Fruit fly (Drosophila melanogaster) whole organism, embryonic: ENCODE measurements around the gene att-ORFB.

Experiments
- Ada2b ChIP-seq: fragments of 200-800 bp; sonication (Bioruptor generic); IDR thresholded peaks from 2 replicates; pipeline ENCODE4 v1.3.6; 2022; ENCODE audit warnings: missing biosample characterization, missing genetic modification characterization
- Adf1 ChIP-seq: fragments of 200-800 bp; sonication (Bioruptor generic); IDR thresholded peaks from 2 replicates; pipeline ENCODE4 v1.3.6; 2022; ENCODE audit warnings: missing biosample characterization, missing genetic modification characterization
- BEAF-32 ChIP-seq: fragments of 200-800 bp; sonication (Bioruptor generic); optimal IDR thresholded peaks from 3 replicates; lab custom pipeline; 2017; ENCODE audit warnings: missing biosample characterization, missing genetic modification characterization, mild to moderate bottlenecking, moderate library complexity, missing genetic modification reagents
- CG10267 ChIP-seq: fragments of 200-800 bp; sonication (Bioruptor generic); optimal IDR thresholded peaks from 2 replicates; lab custom pipeline; 2018; ENCODE audit warnings: missing biosample characterization, mild to moderate bottlenecking, missing genetic modification characterization, moderate library complexity
- CG10321 ChIP-seq: fragments of 200-800 bp; sonication (Bioruptor generic); IDR thresholded peaks from 2 replicates; pipeline ENCODE4 v1.3.6; 2022; ENCODE audit warnings: missing biosample characterization, missing genetic modification characterization
- CG10462 ChIP-seq: fragments of 200-800 bp; sonication (Bioruptor generic); optimal IDR thresholded peaks from 2 replicates; lab custom pipeline; 2016; ENCODE audit warnings: missing biosample characterization, missing genetic modification characterization
- CG14860 ChIP-seq: fragments of 200-800 bp; sonication (Bioruptor generic); IDR thresholded peaks from 3 replicates; pipeline ENCODE4 v1.3.6; 2022; ENCODE audit warnings: missing biosample characterization, missing genetic modification characterization; ENCODE audit not compliant: partially characterized antibody
- CG15269 ChIP-seq: fragments of 200-800 bp; sonication (Bioruptor generic); optimal IDR thresholded peaks from 2 replicates; lab custom pipeline; 2018; ENCODE audit warnings: missing biosample characterization, mild to moderate bottlenecking, missing genetic modification characterization, moderate library complexity
- CG15696 ChIP-seq: fragments of 200-800 bp; sonication (Bioruptor generic); optimal IDR thresholded peaks from 2 replicates; lab custom pipeline; 2019; ENCODE audit warnings: missing biosample characterization, mild to moderate bottlenecking, missing genetic modification characterization, moderate library complexity
- CG4707 ChIP-seq: fragments of 200-800 bp; sonication (Bioruptor generic); optimal IDR thresholded peaks from 2 replicates; lab custom pipeline; 2018; ENCODE audit warnings: missing biosample characterization, mild to moderate bottlenecking, missing genetic modification characterization, moderate library complexity
- CG6272 ChIP-seq: fragments of 200-800 bp; sonication (Bioruptor generic); IDR thresholded peaks from 2 replicates; pipeline ENCODE4 v1.3.6; 2022; ENCODE audit warnings: missing biosample characterization, missing genetic modification characterization
- CG7556 ChIP-seq: fragments of 200-800 bp; sonication (Bioruptor generic); optimal IDR thresholded peaks from 2 replicates; lab custom pipeline; 2017; ENCODE audit warnings: missing biosample characterization, mild to moderate bottlenecking, missing genetic modification characterization
- CG7839 ChIP-seq: fragments of 200-800 bp; sonication (Bioruptor generic); optimal IDR thresholded peaks from 3 replicates; lab custom pipeline; 2018; ENCODE audit warnings: missing biosample characterization, mild to moderate bottlenecking, missing genetic modification characterization, moderate library complexity
- CG7963 ChIP-seq: fragments of 200-800 bp; sonication (Bioruptor generic); IDR thresholded peaks from 3 replicates; pipeline ENCODE4 v1.3.6; 2022; ENCODE audit warnings: missing biosample characterization, missing genetic modification characterization; ENCODE audit not compliant: partially characterized antibody
- CG8765 ChIP-seq: fragments of 200-800 bp; sonication (Bioruptor generic); IDR thresholded peaks from 2 replicates; pipeline ENCODE4 v1.3.6; 2022; ENCODE audit warnings: missing biosample characterization, missing genetic modification characterization
- CG8944 ChIP-seq: fragments of 200-800 bp; sonication (Bioruptor generic); optimal IDR thresholded peaks from 3 replicates; lab custom pipeline; 2016; ENCODE audit warnings: missing biosample characterization, missing genetic modification characterization
- CHES-1-like ChIP-seq: fragments of 200-800 bp; sonication (Bioruptor generic); optimal IDR thresholded peaks from 2 replicates; lab custom pipeline; 2016; ENCODE audit warnings: missing biosample characterization, missing genetic modification characterization
- CrebB ChIP-seq: fragments of 200-800 bp; sonication (Bioruptor generic); optimal IDR thresholded peaks from 3 replicates; lab custom pipeline; 2018; ENCODE audit warnings: missing biosample characterization, mild to moderate bottlenecking, missing genetic modification characterization
- Dbx ChIP-seq: fragments of 200-800 bp; sonication (Bioruptor generic); IDR thresholded peaks from 3 replicates; pipeline ENCODE4 v1.3.6; 2022; ENCODE audit warnings: missing biosample characterization, missing genetic modification characterization
- E2f1 ChIP-seq: fragments of 200-800 bp; sonication (Bioruptor generic); IDR thresholded peaks from 2 replicates; pipeline ENCODE4 v1.3.6; 2022; ENCODE audit warnings: missing biosample characterization, missing genetic modification characterization
- Eip74EF ChIP-seq, 2 experiments: fragments of 200-800 bp in 1 of 2; fragments of >200 bp in 1 of 2; sonication (Bioruptor generic) in 1 of 2; optimal IDR thresholded peaks; 2 replicates each; lab custom pipeline; 2017 to 2019; ENCODE audit warnings: missing biosample characterization in 2 of 2, missing genetic modification characterization in 2 of 2, mild to moderate bottlenecking in 1 of 2, moderate library complexity in 1 of 2
- HLH4C ChIP-seq: fragments of 200-800 bp; sonication (Bioruptor generic); IDR thresholded peaks from 3 replicates; pipeline ENCODE4 v1.3.6; 2022; ENCODE audit warnings: missing biosample characterization, missing genetic modification characterization; ENCODE audit not compliant: partially characterized antibody
- HLH54F ChIP-seq: fragments of 200-800 bp; sonication (Bioruptor generic); optimal IDR thresholded peaks from 3 replicates; lab custom pipeline; 2016; ENCODE audit warnings: missing biosample characterization, missing genetic modification characterization
- MBD-R2 ChIP-seq: fragments of 200-800 bp; sonication (Bioruptor generic); IDR thresholded peaks from 2 replicates; pipeline ENCODE4 v1.3.6; 2022; ENCODE audit warnings: missing biosample characterization, missing genetic modification characterization
- Meics ChIP-seq: fragments of 200-800 bp; sonication (Bioruptor generic); optimal IDR thresholded peaks from 2 replicates; lab custom pipeline; 2017; ENCODE audit warnings: missing biosample characterization, mild to moderate bottlenecking, missing genetic modification characterization
- Oli ChIP-seq: fragments of 200-800 bp; sonication (Bioruptor generic); optimal IDR thresholded peaks from 2 replicates; lab custom pipeline; 2018; ENCODE audit warnings: missing biosample characterization, mild to moderate bottlenecking, missing genetic modification characterization, moderate library complexity
- Sry-δ ChIP-seq: fragments of 200-800 bp; sonication (Bioruptor generic); optimal IDR thresholded peaks from 2 replicates; lab custom pipeline; 2016; ENCODE audit warnings: missing biosample characterization, missing genetic modification characterization
- Ssrp ChIP-seq: fragments of 200-800 bp; sonication (Bioruptor generic); optimal IDR thresholded peaks from 2 replicates; lab custom pipeline; 2018; ENCODE audit warnings: missing biosample characterization, mild to moderate bottlenecking, missing genetic modification characterization, moderate library complexity
- Stat92E ChIP-seq, 3 experiments: fragments of >200 bp in 2 of 3; fragments of 200-800 bp in 1 of 3; sonication (Bioruptor generic) in 1 of 3; optimal IDR thresholded peaks; 2 replicates each; lab custom pipeline; 2017 to 2019; ENCODE audit warnings: missing biosample characterization in 3 of 3, missing genetic modification characterization in 3 of 3, mild to moderate bottlenecking in 1 of 3, moderate library complexity in 1 of 3
- Taf1 ChIP-seq: fragments of 200-800 bp; sonication (Bioruptor generic); IDR thresholded peaks from 2 replicates; pipeline ENCODE4 v1.3.6; 2022; ENCODE audit warnings: missing biosample characterization, missing genetic modification characterization
- az2 ChIP-seq: fragments of 200-800 bp; sonication (Bioruptor generic); optimal IDR thresholded peaks from 3 replicates; lab custom pipeline; 2016; ENCODE audit warnings: missing biosample characterization, missing genetic modification characterization
- caup ChIP-seq: fragments of 200-800 bp; sonication (Bioruptor generic); optimal IDR thresholded peaks from 3 replicates; lab custom pipeline; 2017; ENCODE audit warnings: missing biosample characterization, mild to moderate bottlenecking, missing genetic modification characterization, moderate library complexity; ENCODE audit not compliant: severe bottlenecking
- chif ChIP-seq, 2 experiments: fragments of 200-800 bp; sonication (Bioruptor generic); optimal IDR thresholded peaks; 3 replicates each; lab custom pipeline; 2016; ENCODE audit warnings: missing biosample characterization in 2 of 2, missing genetic modification characterization in 2 of 2
- crc ChIP-seq: fragments of 200-800 bp; sonication (Bioruptor generic); optimal IDR thresholded peaks from 2 replicates; lab custom pipeline; 2016; ENCODE audit warnings: missing biosample characterization, missing genetic modification characterization
- danr ChIP-seq: fragments of 200-800 bp; sonication (Bioruptor generic); IDR thresholded peaks from 2 replicates; pipeline ENCODE4 v1.3.6; 2022; ENCODE audit warnings: missing biosample characterization, missing genetic modification characterization
- gcm2 ChIP-seq: fragments of 200-800 bp; sonication (Bioruptor generic); optimal IDR thresholded peaks from 2 replicates; lab custom pipeline; 2016; ENCODE audit warnings: missing biosample characterization, missing genetic modification characterization
- ind ChIP-seq: fragments of 200-800 bp; sonication (Bioruptor generic); optimal IDR thresholded peaks from 3 replicates; lab custom pipeline; 2016; ENCODE audit warnings: missing biosample characterization, missing genetic modification characterization
- ken ChIP-seq: fragments of 200-800 bp; sonication (Bioruptor generic); IDR thresholded peaks from 3 replicates; pipeline ENCODE4 v1.3.6; 2022; ENCODE audit warnings: missing biosample characterization, missing genetic modification characterization
- kni ChIP-seq: fragments of 200-800 bp; sonication (Bioruptor generic); optimal IDR thresholded peaks from 3 replicates; lab custom pipeline; 2017; ENCODE audit warnings: mild to moderate bottlenecking, missing biosample characterization, missing genetic modification reagents, missing genetic modification characterization
- lmd ChIP-seq: fragments of 200-800 bp; sonication (Bioruptor generic); IDR thresholded peaks from 2 replicates; pipeline ENCODE4 v1.3.6; 2022; ENCODE audit warnings: missing biosample characterization, missing genetic modification characterization
- nom ChIP-seq: fragments of 200-800 bp; sonication (Bioruptor generic); optimal IDR thresholded peaks from 2 replicates; lab custom pipeline; 2017; ENCODE audit warnings: missing biosample characterization, missing genetic modification characterization, mild to moderate bottlenecking, moderate library complexity, missing genetic modification reagents
- org-1 ChIP-seq: fragments of 200-800 bp; sonication (Bioruptor generic); optimal IDR thresholded peaks from 2 replicates; lab custom pipeline; 2017; ENCODE audit warnings: missing biosample characterization, missing genetic modification characterization
- otp ChIP-seq: fragments of 200-800 bp; sonication (Bioruptor generic); IDR thresholded peaks from 3 replicates; pipeline ENCODE4, ENCODE4 v1.3.6; 2022; ENCODE audit warnings: missing biosample characterization, missing genetic modification characterization
- repo ChIP-seq: fragments of 200-800 bp; sonication (Bioruptor generic); optimal IDR thresholded peaks from 2 replicates; lab custom pipeline; 2016; ENCODE audit warnings: missing biosample characterization, missing genetic modification characterization
- sisA ChIP-seq: fragments of 200-800 bp; sonication (Bioruptor generic); IDR thresholded peaks from 2 replicates; pipeline ENCODE4 v1.3.6; 2022; ENCODE audit warnings: missing biosample characterization, missing genetic modification characterization
- twi ChIP-seq: fragments of 200-800 bp; optimal IDR thresholded peaks from 2 replicates; lab custom pipeline; 2019; ENCODE audit warnings: missing biosample characterization, mild to moderate bottlenecking, missing genetic modification characterization, moderate library complexity
- z ChIP-seq: fragments of 200-800 bp; sonication (Bioruptor generic); IDR thresholded peaks from 3 replicates; pipeline ENCODE4 v1.3.6; 2022; ENCODE audit warnings: missing biosample characterization, missing genetic modification characterization

The att-ORFB gene

DNA sequence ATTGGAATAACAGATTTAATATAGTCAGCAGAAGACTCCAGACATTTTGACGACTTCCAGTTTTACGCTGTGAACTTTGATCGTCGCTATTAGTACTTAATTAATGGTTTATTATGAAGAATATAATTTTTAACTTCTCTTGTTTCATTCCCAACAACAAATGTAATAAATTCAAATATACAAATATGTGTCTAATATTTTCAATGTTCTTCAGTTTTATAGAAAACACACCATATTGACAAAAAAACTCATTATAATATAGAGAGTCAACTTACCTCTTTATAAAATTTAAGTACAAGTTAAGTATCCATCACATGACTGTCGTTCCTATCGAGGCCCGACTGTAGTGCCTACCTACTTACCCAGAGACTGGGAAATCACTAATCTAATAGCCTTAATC lies 19.1 kb upstream of the att-ORFB start (continued):
- TF ChIP-seq HLH4C (GFP tag; lab: Robert Waterston, UW): no peak
- TF ChIP-seq CG10267 (tag; lab: Kevin White, UChicago): peak; percentile 9
- TF ChIP-seq az2 (GFP tag; lab: Kevin White, UChicago): no peak
- TF ChIP-seq Eip74EF (GFP tag; optimal IDR thresholded peaks at IDR 0.05; lab: Kevin White, UChicago): peak in 1 of 2 experiments; percentile 12
- TF ChIP-seq Ada2b (GFP tag; lab: Robert Waterston, UW): no peak
- no peak for TF ChIP-seq ind (GFP tag; lab: Kevin White, UChicago)
- no peak for TF ChIP-seq CHES-1-like (GFP tag; lab: Kevin White, UChicago)
- TF ChIP-seq HLH54F (GFP tag; lab: Kevin White, UChicago): no peak
- TF ChIP-seq otp (GFP tag; lab: Robert Waterston, UW): no peak
- peak; percentile 11 for TF ChIP-seq Meics (GFP tag; lab: Kevin White, UChicago)
- TF ChIP-seq crc: no peak
- peak; percentile 16 for TF ChIP-seq twi (tag; lab: Kevin White, UChicago)
- no peak for TF ChIP-seq z
- TF ChIP-seq BEAF-32: no peak
- TF ChIP-seq CG8944: no peak
- TF ChIP-seq CG15269: peak; percentile 20
- TF ChIP-seq CG7556 (GFP tag; lab: Kevin White, UChicago): peak; percentile 29
- TF ChIP-seq kni (GFP tag; lab: Kevin White, UChicago): no peak
- TF ChIP-seq org-1 (GFP tag; lab: Kevin White, UChicago): no peak
- peak; percentile 33 for TF ChIP-seq CG7839
- TF ChIP-seq CG6272 (GFP tag; lab: Robert Waterston, UW): no peak
- peak; percentile 27; the same call in 1 of the 2 replicates for TF ChIP-seq lmd (GFP tag; lab: Robert Waterston, UW)
- TF ChIP-seq danr (GFP tag; lab: Robert Waterston, UW): no peak
- TF ChIP-seq nom: no peak
- no peak for TF ChIP-seq CrebB
- no peak for TF ChIP-seq CG14860 (GFP tag; lab: Robert Waterston, UW)
- no peak for TF ChIP-seq Sry-δ (GFP tag; lab: Kevin White, UChicago)
- TF ChIP-seq ken (GFP tag; lab: Robert Waterston, UW): no peak
- TF ChIP-seq chif (GFP tag; optimal IDR thresholded peaks at IDR 0.05; lab: Kevin White, UChicago): peak in 1 of 2 experiments; percentile 10
- TF ChIP-seq Dbx (GFP tag; lab: Robert Waterston, UW): no peak
- TF ChIP-seq E2f1 (GFP tag; lab: Robert Waterston, UW): no peak
- TF ChIP-seq sisA (GFP tag; lab: Robert Waterston, UW): no peak
- TF ChIP-seq MBD-R2 (GFP tag; lab: Robert Waterston, UW): no peak
- no peak for TF ChIP-seq CG8765 (GFP tag; lab: Robert Waterston, UW)
- no peak for TF ChIP-seq CG15696
- no peak for TF ChIP-seq gcm2 (GFP tag; lab: Kevin White, UChicago)
- TF ChIP-seq CG4707: no peak
- no peak for TF ChIP-seq Stat92E (GFP tag; optimal IDR thresholded peaks at IDR 0.05; lab: Kevin White, UChicago)
- peak; percentile 37 for TF ChIP-seq Ssrp
- no peak for TF ChIP-seq CG10321 (GFP tag; lab: Robert Waterston, UW)
- no peak for TF ChIP-seq Adf1 (GFP tag; lab: Robert Waterston, UW)
- TF ChIP-seq Oli (tag; lab: Kevin White, UChicago): peak; percentile 18
- no peak for TF ChIP-seq repo
- no peak for TF ChIP-seq Taf1 (GFP tag; lab: Robert Waterston, UW)
- no peak for TF ChIP-seq caup (GFP tag; lab: Kevin White, UChicago)
- no peak for TF ChIP-seq CG7963 (GFP tag; lab: Robert Waterston, UW)
- TF ChIP-seq CG10462: no peak
